Fruit fly (Drosophila melanogaster) Kc167 (cell line): ENCODE data around the gene Pfdn1.

Source experiments
- Sin3A ChIP-seq: fragments of >200 bp; optimal IDR thresholded peaks from 2 replicates; lab custom pipeline; 2018; ENCODE audit warnings: missing external identifiers
- h ChIP-seq: fragments of >200 bp; optimal IDR thresholded peaks from 3 replicates; lab custom pipeline; 2018; ENCODE audit warnings: missing external identifiers
- insv ChIP-seq: fragments of >200 bp; optimal IDR thresholded peaks from 3 replicates; lab custom pipeline; 2018; ENCODE audit warnings: missing external identifiers
- psq ChIP-seq: fragments of >200 bp; optimal IDR thresholded peaks from 2 replicates; lab custom pipeline; 2017; ENCODE audit warnings: missing external identifiers

dm6 chr2L:6109313-6109847 is 40.5 kb downstream of the Pfdn1 start:
- TF ChIP-seq psq (lab: Kevin White, UChicago) (no peak), insv (lab: Kevin White, UChicago) (no peak), h (lab: Kevin White, UChicago) (no peak), Sin3A (lab: Kevin White, UChicago) (no peak)
